Fruit fly (Drosophila melanogaster) whole organism, embryonic: ENCODE results near the gene Dbp73D.
A peak's percentile ranks its signal among the peaks of the same experiment; 100 is the strongest.

Experiments
- Abd-B ChIP-seq: fragments of 200-800 bp; sonication (Bioruptor generic); optimal IDR thresholded peaks from 2 replicates; lab custom pipeline; 2018; ENCODE audit warnings: missing biosample characterization, mild to moderate bottlenecking, missing genetic modification characterization, moderate library complexity
- Aef1 ChIP-seq: fragments of 200-800 bp; sonication (Bioruptor generic); IDR thresholded peaks from 3 replicates; pipeline ENCODE4 v1.3.6; 2022; ENCODE audit warnings: missing biosample characterization, missing genetic modification characterization
- Blimp-1 ChIP-seq: fragments of 200-800 bp; sonication (Bioruptor generic); optimal IDR thresholded peaks from 3 replicates; lab custom pipeline; 2018; ENCODE audit warnings: missing biosample characterization, missing genetic modification characterization, mild to moderate bottlenecking, moderate library complexity, missing genetic modification reagents
- CG10959 ChIP-seq: fragments of 200-800 bp; sonication (Bioruptor generic); IDR thresholded peaks from 2 replicates; pipeline ENCODE4 v1.3.6; 2022; ENCODE audit warnings: missing biosample characterization, missing genetic modification characterization
- CG12659 ChIP-seq: fragments of 200-800 bp; sonication (Bioruptor generic); optimal IDR thresholded peaks from 3 replicates; lab custom pipeline; 2017; ENCODE audit warnings: mild to moderate bottlenecking, missing biosample characterization, missing genetic modification reagents, missing genetic modification characterization
- CG14860 ChIP-seq: fragments of 200-800 bp; sonication (Bioruptor generic); IDR thresholded peaks from 3 replicates; pipeline ENCODE4 v1.3.6; 2022; ENCODE audit warnings: missing biosample characterization, missing genetic modification characterization; ENCODE audit not compliant: partially characterized antibody
- CG14965 ChIP-seq: fragments of 200-800 bp; sonication (Bioruptor generic); optimal IDR thresholded peaks from 2 replicates; lab custom pipeline; 2016; ENCODE audit warnings: missing biosample characterization, missing genetic modification characterization, borderline replicate concordance
- CG1647 ChIP-seq: fragments of 200-800 bp; sonication (Bioruptor generic); optimal IDR thresholded peaks from 3 replicates; lab custom pipeline; 2016; ENCODE audit warnings: missing biosample characterization, missing genetic modification characterization
- CG18262 ChIP-seq: fragments of 200-800 bp; optimal IDR thresholded peaks from 3 replicates; lab custom pipeline; 2019; ENCODE audit warnings: missing biosample characterization, mild to moderate bottlenecking, missing genetic modification characterization, moderate library complexity
- CG1832 ChIP-seq: fragments of 200-800 bp; sonication (Bioruptor generic); optimal IDR thresholded peaks from 2 replicates; lab custom pipeline; 2017; ENCODE audit warnings: missing biosample characterization, mild to moderate bottlenecking, missing genetic modification characterization, inconsistent platforms
- CG2889 ChIP-seq: fragments of 200-800 bp; sonication (Bioruptor generic); IDR thresholded peaks from 3 replicates; pipeline ENCODE4 v1.3.6; 2022; ENCODE audit warnings: missing biosample characterization, missing genetic modification characterization
- CG3407 ChIP-seq: fragments of 200-800 bp; sonication (Bioruptor generic); optimal IDR thresholded peaks from 2 replicates; lab custom pipeline; 2018; ENCODE audit warnings: missing biosample characterization, mild to moderate bottlenecking, missing genetic modification characterization
- CG4282 ChIP-seq: fragments of 200-800 bp; sonication (Bioruptor generic); optimal IDR thresholded peaks from 2 replicates; lab custom pipeline; 2016; ENCODE audit warnings: missing biosample characterization, missing genetic modification characterization
- CG6175 ChIP-seq: fragments of 200-800 bp; sonication (Bioruptor generic); IDR thresholded peaks from 3 replicates; pipeline ENCODE4 v1.3.6; 2022; ENCODE audit warnings: missing biosample characterization, missing genetic modification characterization
- Dfd ChIP-seq, 2 experiments: fragments of >200 bp; optimal IDR thresholded peaks; 2 replicates each; lab custom pipeline; 2017; ENCODE audit warnings: missing biosample characterization in 2 of 2, missing genetic modification characterization in 2 of 2
- Dip3 ChIP-seq: fragments of 200-800 bp; sonication (Bioruptor generic); optimal IDR thresholded peaks from 3 replicates; lab custom pipeline; 2016; ENCODE audit warnings: missing biosample characterization, missing genetic modification characterization
- Doc3 ChIP-seq: fragments of 200-800 bp; sonication (Bioruptor generic); IDR thresholded peaks from 3 replicates; pipeline ENCODE4 v1.3.6; 2022; ENCODE audit warnings: missing biosample characterization, missing genetic modification characterization; ENCODE audit not compliant: partially characterized antibody
- E2f1 ChIP-seq: fragments of 200-800 bp; sonication (Bioruptor generic); IDR thresholded peaks from 2 replicates; pipeline ENCODE4 v1.3.6; 2022; ENCODE audit warnings: missing biosample characterization, missing genetic modification characterization
- Hand ChIP-seq: fragments of 200-800 bp; sonication (Bioruptor generic); optimal IDR thresholded peaks from 2 replicates; lab custom pipeline; 2017; ENCODE audit warnings: mild to moderate bottlenecking, missing biosample characterization, missing genetic modification reagents, missing genetic modification characterization
- Hr78 ChIP-seq, 2 experiments: fragments of 200-800 bp in 1 of 2; fragments of >200 bp in 1 of 2; sonication (Bioruptor generic) in 1 of 2; optimal IDR thresholded peaks; 2 replicates each; lab custom pipeline; 2017 to 2019; ENCODE audit warnings: missing biosample characterization in 2 of 2, missing genetic modification characterization in 2 of 2, mild to moderate bottlenecking in 1 of 2, moderate library complexity in 1 of 2
- Hsf ChIP-seq: fragments of 200-800 bp; sonication (Bioruptor generic); optimal IDR thresholded peaks from 3 replicates; lab custom pipeline; 2016; ENCODE audit warnings: missing biosample characterization, missing genetic modification characterization
- Lpt ChIP-seq: fragments of >200 bp; optimal IDR thresholded peaks from 2 replicates; lab custom pipeline; 2018; ENCODE audit warnings: missing biosample characterization, missing genetic modification characterization
- Myb ChIP-seq: fragments of 200-800 bp; sonication (Bioruptor generic); optimal IDR thresholded peaks from 2 replicates; lab custom pipeline; 2016; ENCODE audit warnings: missing biosample characterization, missing genetic modification characterization
- Ptx1 ChIP-seq: fragments of 200-800 bp; sonication (Bioruptor generic); IDR thresholded peaks from 2 replicates; pipeline ENCODE4 v1.3.6; 2022; ENCODE audit warnings: missing biosample characterization, missing genetic modification characterization
- Taf1 ChIP-seq: fragments of 200-800 bp; sonication (Bioruptor generic); IDR thresholded peaks from 2 replicates; pipeline ENCODE4 v1.3.6; 2022; ENCODE audit warnings: missing biosample characterization, missing genetic modification characterization
- Trl ChIP-seq, 3 experiments: fragments of >200 bp in 2 of 3; fragments of 200-800 bp in 1 of 3; sonication (Bioruptor generic) in 1 of 3; optimal IDR thresholded peaks; 2 replicates in 1 of 3; 3 replicates in 2 of 3; lab custom pipeline; 2016 to 2017; ENCODE audit warnings: missing biosample characterization in 1 of 3, missing genetic modification characterization in 1 of 3
- Xbp1 ChIP-seq: fragments of 200-800 bp; sonication (Bioruptor generic); optimal IDR thresholded peaks from 3 replicates; lab custom pipeline; 2016; ENCODE audit warnings: missing biosample characterization, mild to moderate bottlenecking, missing genetic modification characterization
- YL-1 ChIP-seq: fragments of 200-800 bp; sonication (Bioruptor generic); optimal IDR thresholded peaks from 3 replicates; lab custom pipeline; 2017; ENCODE audit warnings: missing biosample characterization, mild to moderate bottlenecking, missing genetic modification characterization
- aop ChIP-seq: fragments of 200-800 bp; sonication (Bioruptor generic); IDR thresholded peaks from 2 replicates; pipeline ENCODE4 v1.3.6; 2022; ENCODE audit warnings: missing biosample characterization, missing genetic modification characterization
- ase ChIP-seq: fragments of 200-800 bp; sonication (Bioruptor generic); IDR thresholded peaks from 3 replicates; pipeline ENCODE4 v1.3.6; 2022; ENCODE audit warnings: missing biosample characterization, missing genetic modification characterization
- caup ChIP-seq: fragments of 200-800 bp; sonication (Bioruptor generic); optimal IDR thresholded peaks from 3 replicates; lab custom pipeline; 2017; ENCODE audit warnings: missing biosample characterization, mild to moderate bottlenecking, missing genetic modification characterization, moderate library complexity; ENCODE audit not compliant: severe bottlenecking
- croc ChIP-seq: fragments of 200-800 bp; sonication (Bioruptor generic); conservative IDR thresholded peaks from 3 replicates; pipeline ENCODE4 v1.3.6; 2022; ENCODE audit warnings: missing biosample characterization, missing genetic modification characterization
- dimm ChIP-seq: fragments of 200-800 bp; sonication (Bioruptor generic); IDR thresholded peaks from 2 replicates; pipeline ENCODE4 v1.3.6; 2022; ENCODE audit warnings: missing biosample characterization, missing genetic modification characterization
- disco-r ChIP-seq: fragments of 200-800 bp; sonication (Bioruptor generic); optimal IDR thresholded peaks from 2 replicates; lab custom pipeline; 2016; ENCODE audit warnings: missing biosample characterization, missing genetic modification characterization
- dmrt11E ChIP-seq: fragments of 200-800 bp; sonication (Bioruptor generic); optimal IDR thresholded peaks from 3 replicates; lab custom pipeline; 2018; ENCODE audit warnings: missing biosample characterization, mild to moderate bottlenecking, missing genetic modification characterization, moderate library complexity
- ems ChIP-seq: fragments of 200-800 bp; sonication (Bioruptor generic); optimal IDR thresholded peaks from 3 replicates; lab custom pipeline; 2016; ENCODE audit warnings: missing biosample characterization, missing genetic modification characterization
- esg ChIP-seq: fragments of 200-800 bp; sonication (Bioruptor generic); conservative IDR thresholded peaks from 2 replicates; pipeline ENCODE4 v1.3.6; 2022; ENCODE audit warnings: missing biosample characterization, missing genetic modification characterization
- gro ChIP-seq: fragments of 200-800 bp; sonication (Bioruptor generic); optimal IDR thresholded peaks from 2 replicates; lab custom pipeline; 2016; ENCODE audit warnings: missing biosample characterization, missing genetic modification characterization
- hbn ChIP-seq: fragments of 200-800 bp; sonication (Bioruptor generic); IDR thresholded peaks from 2 replicates; pipeline ENCODE4 v1.3.6; 2022; ENCODE audit warnings: missing biosample characterization, missing genetic modification characterization; ENCODE audit not compliant: partially characterized antibody
- her ChIP-seq: fragments of 200-800 bp; sonication (Bioruptor generic); optimal IDR thresholded peaks from 2 replicates; lab custom pipeline; 2016; ENCODE audit warnings: missing biosample characterization, missing genetic modification characterization
- hkb ChIP-seq, 2 experiments: fragments of 200-800 bp in 1 of 2; fragments of >200 bp in 1 of 2; sonication (Bioruptor generic) in 1 of 2; IDR thresholded peaks in 1 of 2; optimal IDR thresholded peaks in 1 of 2; 2 replicates each; pipeline versions ENCODE4 v1.3.6 to Lab custom; 2017 to 2022; ENCODE audit warnings: missing biosample characterization in 1 of 2, missing genetic modification characterization in 1 of 2
- lab ChIP-seq: fragments of 200-800 bp; sonication (Bioruptor generic); optimal IDR thresholded peaks from 3 replicates; lab custom pipeline; 2017; ENCODE audit warnings: missing biosample characterization, missing genetic modification characterization, mild to moderate bottlenecking, moderate library complexity, missing genetic modification reagents
- lola ChIP-seq, 3 experiments: fragments of >200 bp in 2 of 3; fragments of 200-800 bp in 1 of 3; sonication (Bioruptor generic) in 1 of 3; optimal IDR thresholded peaks; 2 replicates each; lab custom pipeline; 2017 to 2019; ENCODE audit warnings: missing biosample characterization in 3 of 3, missing genetic modification characterization in 3 of 3, mild to moderate bottlenecking in 1 of 3, moderate library complexity in 1 of 3
- mirr ChIP-seq: fragments of 200-800 bp; sonication (Bioruptor generic); optimal IDR thresholded peaks from 3 replicates; lab custom pipeline; 2018; ENCODE audit warnings: missing biosample characterization, mild to moderate bottlenecking, missing genetic modification characterization
- pho ChIP-seq: fragments of 200-800 bp; sonication (Bioruptor generic); optimal IDR thresholded peaks from 2 replicates; lab custom pipeline; 2016; ENCODE audit warnings: missing biosample characterization, missing genetic modification characterization
- schlank ChIP-seq: fragments of 200-800 bp; sonication (Bioruptor generic); optimal IDR thresholded peaks from 2 replicates; lab custom pipeline; 2018; ENCODE audit warnings: missing biosample characterization, mild to moderate bottlenecking, missing genetic modification characterization
- sd ChIP-seq: fragments of 200-800 bp; sonication (Bioruptor generic); optimal IDR thresholded peaks from 3 replicates; lab custom pipeline; 2018; ENCODE audit warnings: missing biosample characterization, mild to moderate bottlenecking, missing genetic modification characterization, moderate library complexity
- sr ChIP-seq: fragments of 200-800 bp; sonication (Bioruptor generic); IDR thresholded peaks from 3 replicates; pipeline ENCODE4 v1.3.6; 2022; ENCODE audit warnings: missing biosample characterization, missing genetic modification characterization
- tup ChIP-seq: fragments of 200-800 bp; sonication (Bioruptor generic); optimal IDR thresholded peaks from 2 replicates; lab custom pipeline; 2016; ENCODE audit warnings: missing biosample characterization, mild to moderate bottlenecking, missing genetic modification characterization, moderate library complexity
- yki ChIP-seq: fragments of >200 bp; optimal IDR thresholded peaks from 3 replicates; lab custom pipeline; 2018
- zfh2 ChIP-seq: fragments of 200-800 bp; sonication (Bioruptor generic); optimal IDR thresholded peaks from 2 replicates; lab custom pipeline; 2016; ENCODE audit warnings: missing biosample characterization, missing genetic modification characterization

The Dbp73D gene

dm6 chr3L:16749726-16750125 lies 19.1 kb upstream of the Dbp73D start (continued):
- TF ChIP-seq Hsf (no peak), CG1647 (GFP tag; lab: Kevin White, UChicago) (no peak), ase (no peak), hbn (no peak), Xbp1 (GFP tag; lab: Kevin White, UChicago) (no peak), Myb (GFP tag; lab: Kevin White, UChicago) (no peak), Lpt (GFP tag; lab: Kevin White, UChicago) (no peak), zfh2 (GFP tag; lab: Kevin White, UChicago) (no peak), aop (GFP tag; lab: Robert Waterston, UW) (no peak), CG14860 (no peak), Dip3 (GFP tag; lab: Kevin White, UChicago) (no peak), Blimp-1 (peak; percentile 70), hkb (optimal IDR thresholded peaks at IDR 0.05; lab: Kevin White, UChicago) (no peak), hkb (GFP tag; IDR thresholded peaks at IDR 0.05; lab: Robert Waterston, UW) (peak; percentile 45; the same call in 1 of the 2 replicates), Ptx1 (GFP tag; lab: Robert Waterston, UW) (no peak), schlank (tag; lab: Kevin White, UChicago) (no peak), Taf1 (GFP tag; lab: Robert Waterston, UW) (no peak), gro (GFP tag; lab: Kevin White, UChicago) (no peak), Hr78 (GFP tag; optimal IDR thresholded peaks at IDR 0.05; lab: Kevin White, UChicago) (no peak), Dfd (GFP tag; optimal IDR thresholded peaks at IDR 0.05; lab: Kevin White, UChicago) (no peak), CG14965 (GFP tag; lab: Kevin White, UChicago) (no peak), caup (GFP tag; lab: Kevin White, UChicago) (no peak), ems (GFP tag; lab: Kevin White, UChicago) (no peak), tup (GFP tag; lab: Kevin White, UChicago) (no peak), pho (GFP tag; lab: Kevin White, UChicago) (no peak), Trl (optimal IDR thresholded peaks at IDR 0.05; lab: Kevin White, UChicago) (no peak), Trl (GFP tag; optimal IDR thresholded peaks at IDR 0.05; lab: Kevin White, UChicago) (no peak), E2f1 (GFP tag; lab: Robert Waterston, UW) (no peak), CG4282 (GFP tag; lab: Kevin White, UChicago) (no peak), CG12659 (GFP tag; lab: Kevin White, UChicago) (no peak), yki (lab: Kevin White, UChicago) (no peak), sr (GFP tag; lab: Robert Waterston, UW) (no peak), dimm (GFP tag; lab: Robert Waterston, UW) (no peak), CG3407 (GFP tag; lab: Kevin White, UChicago) (no peak), CG18262 (peak; percentile 70), CG1832 (GFP tag; lab: Kevin White, UChicago) (no peak), dmrt11E (peak; percentile 66), sd (tag; lab: Kevin White, UChicago) (no peak), YL-1 (no peak), CG10959 (GFP tag; lab: Robert Waterston, UW) (no peak), esg (GFP tag; lab: Robert Waterston, UW) (no peak), croc (GFP tag; lab: Robert Waterston, UW) (no peak), Doc3 (GFP tag; lab: Robert Waterston, UW) (no peak), her (GFP tag; lab: Kevin White, UChicago) (no peak), CG2889 (no peak), Abd-B (GFP tag; lab: Kevin White, UChicago) (no peak), Aef1 (no peak), lola (GFP tag; optimal IDR thresholded peaks at IDR 0.05; lab: Kevin White, UChicago) (peak in 1 of 3 experiments; percentile 63), disco-r (no peak), lab (GFP tag; lab: Kevin White, UChicago) (no peak), mirr (GFP tag; lab: Kevin White, UChicago) (no peak), CG6175 (GFP tag; lab: Robert Waterston, UW) (no peak), Hand (GFP tag; lab: Kevin White, UChicago) (no peak)
